Fruit fly (Drosophila melanogaster) whole organism, wandering third instar larva: ENCODE measurements around the gene Ugt301D1.

Experiments used
- GATAd ChIP-seq: sonication (Bioruptor generic); optimal IDR thresholded peaks from 2 replicates; lab custom pipeline; 2016; ENCODE audit warnings: missing biosample characterization, missing genetic modification characterization
- Sp1 ChIP-seq: fragments of 200-800 bp; sonication (Bioruptor generic); optimal IDR thresholded peaks from 3 replicates; lab custom pipeline; 2019; ENCODE audit warnings: missing biosample characterization, mild to moderate bottlenecking, missing genetic modification characterization, moderate library complexity
- h ChIP-seq: fragments of 200-800 bp; sonication (Bioruptor generic); optimal IDR thresholded peaks from 3 replicates; lab custom pipeline; 2016; ENCODE audit warnings: missing biosample characterization, mild to moderate bottlenecking, missing genetic modification characterization

DNA sequence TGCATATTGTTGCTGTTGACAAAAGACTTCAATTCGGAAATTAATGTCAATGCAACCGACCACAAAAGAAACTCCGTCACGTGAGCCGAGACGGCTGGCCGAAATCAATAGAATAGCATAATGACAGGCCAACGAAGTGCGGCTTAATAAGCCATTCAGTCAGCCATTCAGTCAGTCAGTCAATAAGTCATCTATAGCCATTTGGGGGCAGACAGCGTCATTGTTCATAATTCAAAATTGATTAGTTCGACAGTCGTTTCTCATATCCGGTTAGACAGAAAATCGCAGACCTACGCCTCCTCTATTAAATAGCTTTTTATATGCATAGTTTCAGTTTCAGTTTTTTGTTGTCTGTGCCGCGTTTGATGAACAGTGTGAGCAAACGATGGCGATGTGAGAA, 16.6 kb downstream of the Ugt301D1 start:
- TF ChIP-seq Sp1 (GFP tag; lab: Kevin White, UChicago) (no peak), h (GFP tag; lab: Kevin White, UChicago) (no peak), GATAd (GFP tag; lab: Kevin White, UChicago) (no peak)
